Worm (Caenorhabditis elegans): ENCODE measurements around the gene C36A4.10.

C36A4.10 gene

ce11 chrIII:3874492-3874891 is 43.2 kb upstream of the C36A4.10 start:
- TF ChIP-seq nhr-12 (tag; optimal IDR thresholded peaks at IDR 0.05) (no peak), nhr-129 (tag; optimal IDR thresholded peaks at IDR 0.05) (peak; percentile 53), lin-39 (tag; optimal IDR thresholded peaks at IDR 0.05) (no peak), blmp-1 (tag; optimal IDR thresholded peaks at IDR 0.05; ENCODE audit: insufficient read depth) (no peak), unc-55 (GFP tag; optimal IDR thresholded peaks at IDR 0.05) (no peak), nhr-77 (tag; optimal IDR thresholded peaks at IDR 0.05) (no peak)

DNA sequence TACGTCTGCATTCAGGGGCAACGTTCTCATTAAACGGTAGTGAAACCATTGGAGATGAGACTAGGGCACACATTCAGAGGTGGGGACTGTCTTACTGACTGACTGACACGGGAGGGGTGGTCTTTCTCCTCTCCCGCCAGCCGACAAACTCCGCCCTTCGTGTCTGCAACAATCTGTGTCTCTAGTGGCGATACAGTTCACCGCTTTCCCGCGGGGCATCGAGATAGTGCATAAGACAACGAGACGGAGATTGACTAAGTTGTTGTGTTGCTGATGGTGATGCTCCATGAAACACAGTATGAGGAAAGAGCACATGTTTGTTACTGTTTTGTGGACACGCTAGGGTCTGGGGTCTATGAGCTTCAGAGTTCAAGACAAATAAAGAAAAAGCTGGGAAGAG is 42.1 kb upstream of the C36A4.10 start:
- TF ChIP-seq F13H6.1 (tag; optimal IDR thresholded peaks at IDR 0.05) = peak; percentile 58
- no peak for TF ChIP-seq lin-11 (tag; optimal IDR thresholded peaks at IDR 0.05)
- peak; percentile 10 to 24 for TF ChIP-seq lsy-2 (tag; optimal IDR thresholded peaks at IDR 0.05)
- TF ChIP-seq alr-1 (tag; optimal IDR thresholded peaks at IDR 0.05) = no peak
- TF ChIP-seq nhr-12 (tag; optimal IDR thresholded peaks at IDR 0.05) = no peak
- TF ChIP-seq dmd-4 (tag; optimal IDR thresholded peaks at IDR 0.05) = no peak
- TF ChIP-seq fos-1 (tag; optimal IDR thresholded peaks at IDR 0.05) = peak; percentile 54
- no peak for TF ChIP-seq ceh-16 (tag; optimal IDR thresholded peaks at IDR 0.05)
- no peak for TF ChIP-seq lin-13 (GFP tag; optimal IDR thresholded peaks at IDR 0.05)
- no peak for TF ChIP-seq blmp-1 (tag; optimal IDR thresholded peaks at IDR 0.05; ENCODE audit: insufficient read depth)
- TF ChIP-seq nhr-11 (tag; optimal IDR thresholded peaks at IDR 0.05) = no peak
- TF ChIP-seq mdl-1 (tag; optimal IDR thresholded peaks at IDR 0.05) = no peak
- TF ChIP-seq peb-1 (tag; optimal IDR thresholded peaks at IDR 0.05) = no peak
- TF ChIP-seq crh-2 (tag; optimal IDR thresholded peaks at IDR 0.05) = no peak
- no peak for TF ChIP-seq zag-1 (tag; optimal IDR thresholded peaks at IDR 0.05)
- no peak for TF ChIP-seq unc-55 (GFP tag; optimal IDR thresholded peaks at IDR 0.05)
- TF ChIP-seq mbf-1 (tag; optimal IDR thresholded peaks at IDR 0.05) = no peak
- no peak for TF ChIP-seq mab-5 (tag; optimal IDR thresholded peaks at IDR 0.05)
- TF ChIP-seq nhr-25 (tag; optimal IDR thresholded peaks at IDR 0.05) = no peak
- no peak for TF ChIP-seq R02D3.7 (tag; optimal IDR thresholded peaks at IDR 0.05)
- 0 out of 2 replicates have a peak, but pooled peaks have one; percentile 70 for TF ChIP-seq ztf-1 (GFP tag; conservative IDR thresholded peaks at IDR 0.05)
- peak; percentile 62 for TF ChIP-seq nhr-129 (tag; optimal IDR thresholded peaks at IDR 0.05)
- TF ChIP-seq sma-9 (GFP tag; optimal IDR thresholded peaks at IDR 0.05) = peak; percentile 29
- TF ChIP-seq sma-9 (tag; optimal IDR thresholded peaks at IDR 0.05) = no peak
- no peak for TF ChIP-seq ZK546.5 (tag; optimal IDR thresholded peaks at IDR 0.05)
- TF ChIP-seq nhr-10 (tag; optimal IDR thresholded peaks at IDR 0.05) = no peak

- no peak for TF ChIP-seq gmeb-1 (tag; optimal IDR thresholded peaks at IDR 0.05)
Observed at ce11 chrIII:3872978-3873377, 41.7 kb upstream of the C36A4.10 start.

DNA sequence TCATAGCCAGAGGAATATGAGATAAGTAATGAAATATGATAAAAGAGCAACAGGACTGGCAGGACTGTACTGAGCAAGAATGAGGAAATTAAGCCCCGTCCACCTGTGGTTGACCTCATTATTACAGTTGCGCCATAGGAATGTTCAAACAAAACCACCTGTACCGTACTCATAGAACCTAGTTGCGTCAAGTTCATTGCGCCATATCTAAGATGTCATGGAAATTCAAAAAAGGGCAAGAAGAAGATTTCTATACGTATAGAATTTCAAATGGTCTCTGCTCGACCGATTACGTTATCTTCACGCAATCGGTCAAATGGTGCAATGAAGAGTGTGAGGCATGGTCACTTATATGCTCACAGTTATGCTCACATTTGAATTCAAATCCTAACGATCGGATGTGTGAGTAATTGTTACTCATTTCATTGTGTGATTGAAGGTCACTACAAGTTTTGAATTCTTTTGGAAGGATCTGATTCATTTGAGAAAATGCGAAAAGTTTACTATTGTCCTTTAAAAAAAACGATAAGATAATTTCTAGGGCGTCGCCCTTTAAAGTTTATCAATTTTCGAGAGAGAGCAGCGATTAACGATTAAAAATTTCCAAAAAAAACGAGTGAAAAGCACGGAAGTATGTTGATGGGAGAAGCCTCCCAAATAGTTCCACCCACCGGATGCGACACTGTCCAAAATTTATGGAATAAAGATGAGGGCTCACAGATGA is 40.6 kb upstream of the C36A4.10 start:
- no peak for TF ChIP-seq nhr-23 (tag; optimal IDR thresholded peaks at IDR 0.05)
- TF ChIP-seq nhr-25 (tag; optimal IDR thresholded peaks at IDR 0.05) = peak; percentile 28
- TF ChIP-seq fos-1 (tag; optimal IDR thresholded peaks at IDR 0.05) = peak; percentile 55
- no peak for TF ChIP-seq zag-1 (tag; optimal IDR thresholded peaks at IDR 0.05)

DNA sequence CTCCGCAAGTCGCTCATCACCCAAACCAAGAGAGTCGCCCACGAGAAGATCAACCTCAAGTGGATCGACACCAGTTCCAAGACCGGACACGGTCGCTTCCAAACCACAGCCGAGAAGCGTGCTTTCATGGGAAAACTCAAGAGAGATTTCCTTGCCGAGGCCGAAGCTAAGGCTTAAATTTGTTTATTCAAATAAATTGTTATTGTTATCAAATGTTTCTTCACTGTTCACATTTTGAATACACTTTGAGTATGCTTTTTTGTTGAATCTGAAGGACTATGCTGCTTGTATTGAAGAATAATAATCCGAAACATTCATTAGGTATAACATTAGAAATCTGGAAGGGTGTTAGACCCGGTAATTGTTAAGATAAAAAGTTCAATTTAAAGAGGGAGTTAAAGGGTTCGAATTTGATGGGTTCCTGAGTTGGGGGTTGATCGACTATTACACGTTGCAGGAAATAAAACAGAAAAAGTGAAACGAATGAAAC is 38.1 kb upstream of the C36A4.10 start:
- no peak for TF ChIP-seq mbf-1 (tag; optimal IDR thresholded peaks at IDR 0.05)
- TF ChIP-seq peb-1 (tag; optimal IDR thresholded peaks at IDR 0.05) = no peak
- no peak for TF ChIP-seq nhr-11 (tag; optimal IDR thresholded peaks at IDR 0.05)
- TF ChIP-seq C34F6.9 (tag; optimal IDR thresholded peaks at IDR 0.05) = no peak
- no peak for TF ChIP-seq unc-62 (GFP tag; optimal IDR thresholded peaks at IDR 0.05)
- peak; percentile 36 for TF ChIP-seq fos-1 (tag; optimal IDR thresholded peaks at IDR 0.05)
- TF ChIP-seq F13H6.1 (tag; optimal IDR thresholded peaks at IDR 0.05) = no peak
- TF ChIP-seq nhr-21 (tag; optimal IDR thresholded peaks at IDR 0.05) = peak; percentile 68
- no peak for TF ChIP-seq mdl-1 (tag; optimal IDR thresholded peaks at IDR 0.05)
- TF ChIP-seq nhr-10 (tag; optimal IDR thresholded peaks at IDR 0.05) = no peak
- TF ChIP-seq sem-4 (tag; optimal IDR thresholded peaks at IDR 0.05) = no peak
- no peak for TF ChIP-seq snpc-4 (tag; optimal IDR thresholded peaks at IDR 0.05)
- TF ChIP-seq zag-1 (tag; optimal IDR thresholded peaks at IDR 0.05) = no peak
- TF ChIP-seq nhr-77 (tag; optimal IDR thresholded peaks at IDR 0.05) = no peak
- no peak for TF ChIP-seq ceh-16 (tag; optimal IDR thresholded peaks at IDR 0.05)
- peak; percentile 33 for TF ChIP-seq gmeb-1 (tag; optimal IDR thresholded peaks at IDR 0.05)
- TF ChIP-seq ztf-1 (GFP tag; conservative IDR thresholded peaks at IDR 0.05) = no peak
- no peak for TF ChIP-seq unc-39 (tag; optimal IDR thresholded peaks at IDR 0.05)
- peak; percentile 12 for TF ChIP-seq crh-2 (tag; optimal IDR thresholded peaks at IDR 0.05)
- TF ChIP-seq alr-1 (tag; optimal IDR thresholded peaks at IDR 0.05) = no peak
- TF ChIP-seq nhr-237 (tag; optimal IDR thresholded peaks at IDR 0.05) = no peak
- TF ChIP-seq unc-55 (GFP tag; optimal IDR thresholded peaks at IDR 0.05) = no peak
- no peak for TF ChIP-seq ztf-11 (tag; optimal IDR thresholded peaks at IDR 0.05)
- TF ChIP-seq skn-1 (tag; optimal IDR thresholded peaks at IDR 0.05) = no peak
- no peak for TF ChIP-seq lin-39 (tag; optimal IDR thresholded peaks at IDR 0.05)
- no peak for TF ChIP-seq nhr-23 (tag; optimal IDR thresholded peaks at IDR 0.05)
- TF ChIP-seq elt-3 (tag; optimal IDR thresholded peaks at IDR 0.05) = no peak
- TF ChIP-seq lin-13 (GFP tag; optimal IDR thresholded peaks at IDR 0.05) = no peak
- TF ChIP-seq lin-11 (tag; optimal IDR thresholded peaks at IDR 0.05) = no peak
- peak; percentile 19 for TF ChIP-seq ama-1 (optimal IDR thresholded peaks at IDR 0.05)
- TF ChIP-seq nhr-129 (tag; optimal IDR thresholded peaks at IDR 0.05) = no peak
- no peak for TF ChIP-seq elt-1 (tag; optimal IDR thresholded peaks at IDR 0.05)
- no peak for TF ChIP-seq dmd-4 (tag; optimal IDR thresholded peaks at IDR 0.05)

Data from whole organism, L2 larva.